Worm (Caenorhabditis elegans) whole organism, L1 larva: ENCODE results near the gene srbc-33.

Experiments
- blmp-1 ChIP-seq: fragments of 150-350 bp; optimal IDR thresholded peaks from 2 replicates; lab custom pipeline; 2014; ENCODE audit warnings: missing biosample characterization, missing genetic modification characterization
- ceh-63 ChIP-seq: fragments of 200-800 bp; sonication (Bioruptor generic); optimal IDR thresholded peaks from 2 replicates; lab custom pipeline; 2018; ENCODE audit warnings: mild to moderate bottlenecking, missing genetic modification characterization, missing compliant biosample characterization
- ceh-90 ChIP-seq: sonication (generic microtip); optimal IDR thresholded peaks from 2 replicates; lab custom pipeline; 2016; ENCODE audit warnings: missing genetic modification characterization, missing compliant biosample characterization
- elt-3 ChIP-seq, 6 experiments: fragments of 150-350 bp in 1 of 6; sonication (generic microtip); optimal IDR thresholded peaks; 2 replicates each; lab custom pipeline; 2017 to 2018; ENCODE audit warnings: missing biosample characterization in 6 of 6, missing genetic modification characterization in 6 of 6, inconsistent platforms in 1 of 6
- nhr-28 ChIP-seq: fragments of 150-350 bp; optimal IDR thresholded peaks from 2 replicates; lab custom pipeline; 2014; ENCODE audit warnings: missing biosample characterization, missing genetic modification characterization
- nhr-76 ChIP-seq: sonication (generic microtip); optimal IDR thresholded peaks from 2 replicates; lab custom pipeline; 2017; ENCODE audit warnings: missing biosample characterization, missing genetic modification characterization
- sptf-1 ChIP-seq: fragments of 150-350 bp; optimal IDR thresholded peaks from 2 replicates; lab custom pipeline; 2014; ENCODE audit warnings: missing biosample characterization, missing genetic modification characterization
- sup-37 ChIP-seq: fragments of 200-800 bp; sonication (Bioruptor generic); optimal IDR thresholded peaks from 2 replicates; lab custom pipeline; 2018; ENCODE audit warnings: mild to moderate bottlenecking, missing genetic modification characterization, missing compliant biosample characterization
- tbx-2 ChIP-seq: sonication (generic microtip); optimal IDR thresholded peaks from 2 replicates; lab custom pipeline; 2016; ENCODE audit warnings: missing genetic modification characterization, missing compliant biosample characterization
- zag-1 ChIP-seq: fragments of 150-350 bp; optimal IDR thresholded peaks from 2 replicates; lab custom pipeline; 2014; ENCODE audit warnings: missing biosample characterization, missing genetic modification characterization
- ztf-11 ChIP-seq, 2 experiments: sonication (generic microtip); optimal IDR thresholded peaks; 2 replicates each; lab custom pipeline; 2016 to 2017; ENCODE audit warnings: missing genetic modification characterization in 2 of 2, missing biosample characterization in 1 of 2, missing compliant biosample characterization in 1 of 2

DNA sequence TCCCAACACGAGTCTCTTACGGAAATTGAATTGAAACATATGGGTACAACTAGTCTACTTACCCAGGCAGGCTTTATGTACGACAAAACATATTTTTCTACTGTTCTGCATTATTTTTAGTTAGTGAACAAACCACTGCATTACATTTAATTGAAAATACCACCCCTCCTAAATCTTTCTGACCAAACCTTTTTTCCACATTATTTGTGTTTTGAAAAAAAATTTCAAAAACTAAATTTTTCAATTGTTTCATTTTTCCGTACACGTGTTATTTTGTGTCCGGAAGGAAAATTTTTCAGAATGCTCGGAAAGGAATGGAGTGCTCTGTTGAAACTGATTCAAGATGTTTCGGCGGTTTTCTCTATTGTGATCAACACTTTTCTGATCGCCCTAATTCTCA lies 27.8 kb upstream of the srbc-33 start, which contains the start of gene str-226:
- TF ChIP-seq tbx-2 (tag; lab: Kevin White, UChicago) (no peak), blmp-1 (tag; lab: Kevin White, UChicago) (no peak), nhr-76 (no peak), nhr-28 (tag; lab: Kevin White, UChicago) (no peak), ceh-90 (tag; lab: Kevin White, UChicago) (no peak), sptf-1 (no peak), zag-1 (tag; lab: Kevin White, UChicago) (no peak), ztf-11 (tag; optimal IDR thresholded peaks at IDR 0.05; lab: Kevin White, UChicago) (no peak), sup-37 (GFP tag; lab: Kevin White, UChicago) (no peak), elt-3 (tag; optimal IDR thresholded peaks at IDR 0.05; lab: Kevin White, UChicago) (no peak), ceh-63 (GFP tag; lab: Kevin White, UChicago) (no peak)
